Fruit fly (Drosophila melanogaster) whole organism, embryonic: ENCODE measurements around the gene CG15406.

Experiments
- Ada2b ChIP-seq: fragments of 200-800 bp; sonication (Bioruptor generic); IDR thresholded peaks from 2 replicates; pipeline ENCODE4 v1.3.6; 2022; ENCODE audit warnings: missing biosample characterization, missing genetic modification characterization
- C15 ChIP-seq: fragments of 200-800 bp; sonication (Bioruptor generic); IDR thresholded peaks from 3 replicates; pipeline ENCODE4 v1.3.6; 2022; ENCODE audit warnings: missing biosample characterization, missing genetic modification characterization
- CG10321 ChIP-seq: fragments of 200-800 bp; sonication (Bioruptor generic); IDR thresholded peaks from 2 replicates; pipeline ENCODE4 v1.3.6; 2022; ENCODE audit warnings: missing biosample characterization, missing genetic modification characterization
- CG10543 ChIP-seq: fragments of 200-800 bp; sonication (Bioruptor generic); optimal IDR thresholded peaks from 3 replicates; lab custom pipeline; 2017; ENCODE audit warnings: missing biosample characterization, mild to moderate bottlenecking, missing genetic modification characterization, moderate library complexity
- CG13123 ChIP-seq: fragments of 200-800 bp; sonication (Bioruptor generic); optimal IDR thresholded peaks from 2 replicates; lab custom pipeline; 2016; ENCODE audit warnings: missing biosample characterization, missing genetic modification characterization
- CG14050 ChIP-seq: fragments of 200-800 bp; sonication (Bioruptor generic); IDR thresholded peaks from 3 replicates; pipeline ENCODE4 v1.3.6; 2022; ENCODE audit warnings: missing biosample characterization, missing genetic modification characterization
- CG15514 ChIP-seq: fragments of 200-800 bp; sonication (Bioruptor generic); optimal IDR thresholded peaks from 3 replicates; lab custom pipeline; 2017; ENCODE audit warnings: missing biosample characterization, missing genetic modification characterization, mild to moderate bottlenecking, moderate library complexity, missing genetic modification reagents
- CG17568 ChIP-seq: fragments of 200-800 bp; sonication (Bioruptor generic); optimal IDR thresholded peaks from 2 replicates; lab custom pipeline; 2018; ENCODE audit warnings: missing biosample characterization, mild to moderate bottlenecking, missing genetic modification characterization, moderate library complexity
- CG17802 ChIP-seq: fragments of 200-800 bp; sonication (Bioruptor generic); optimal IDR thresholded peaks from 2 replicates; lab custom pipeline; 2018; ENCODE audit warnings: missing biosample characterization, mild to moderate bottlenecking, missing genetic modification characterization, moderate library complexity
- CG3065 ChIP-seq: fragments of 200-800 bp; sonication (Bioruptor generic); optimal IDR thresholded peaks from 2 replicates; lab custom pipeline; 2016; ENCODE audit warnings: missing biosample characterization, missing genetic modification characterization
- CG3281 ChIP-seq: fragments of 200-800 bp; sonication (Bioruptor generic); optimal IDR thresholded peaks from 3 replicates; lab custom pipeline; 2017; ENCODE audit warnings: missing biosample characterization, mild to moderate bottlenecking, missing genetic modification characterization
- CG42726 ChIP-seq: fragments of 200-800 bp; sonication (Bioruptor generic); IDR thresholded peaks from 2 replicates; pipeline ENCODE4 v1.3.6; 2022; ENCODE audit warnings: missing biosample characterization, missing genetic modification characterization; ENCODE audit not compliant: partially characterized antibody
- CG4854 ChIP-seq: fragments of 200-800 bp; sonication (Bioruptor generic); optimal IDR thresholded peaks from 2 replicates; lab custom pipeline; 2016; ENCODE audit warnings: missing biosample characterization, missing genetic modification characterization, inconsistent platforms
- CG5953 ChIP-seq: fragments of 200-800 bp; sonication (Bioruptor generic); IDR thresholded peaks from 2 replicates; pipeline ENCODE4 v1.3.6; 2022; ENCODE audit warnings: missing biosample characterization, missing genetic modification characterization
- CG9215 ChIP-seq: fragments of 200-800 bp; sonication (Bioruptor generic); IDR thresholded peaks from 2 replicates; pipeline ENCODE4 v1.3.6; 2022; ENCODE audit warnings: missing biosample characterization, missing genetic modification characterization
- H15 ChIP-seq: fragments of 200-800 bp; sonication (Bioruptor generic); IDR thresholded peaks from 3 replicates; pipeline ENCODE4 v1.3.6; 2022; ENCODE audit warnings: missing biosample characterization, missing genetic modification characterization
- Hr78 ChIP-seq, 2 experiments: fragments of 200-800 bp in 1 of 2; fragments of >200 bp in 1 of 2; sonication (Bioruptor generic) in 1 of 2; optimal IDR thresholded peaks; 2 replicates each; lab custom pipeline; 2017 to 2019; ENCODE audit warnings: missing biosample characterization in 2 of 2, missing genetic modification characterization in 2 of 2, mild to moderate bottlenecking in 1 of 2, moderate library complexity in 1 of 2
- Lpt ChIP-seq: fragments of >200 bp; optimal IDR thresholded peaks from 2 replicates; lab custom pipeline; 2018; ENCODE audit warnings: missing biosample characterization, missing genetic modification characterization
- MESR4 ChIP-seq: fragments of 200-800 bp; sonication (Bioruptor generic); optimal IDR thresholded peaks from 2 replicates; lab custom pipeline; 2018; ENCODE audit warnings: missing biosample characterization, mild to moderate bottlenecking, missing genetic modification characterization, moderate library complexity
- MTF-1 ChIP-seq: fragments of 200-800 bp; sonication (Bioruptor generic); optimal IDR thresholded peaks from 2 replicates; lab custom pipeline; 2018; ENCODE audit warnings: missing biosample characterization, mild to moderate bottlenecking, missing genetic modification characterization, borderline replicate concordance
- NFAT ChIP-seq: fragments of 200-800 bp; sonication (Bioruptor generic); IDR thresholded peaks from 2 replicates; pipeline ENCODE4 v1.3.6; 2022; ENCODE audit warnings: missing biosample characterization, missing genetic modification characterization
- Ptx1 ChIP-seq: fragments of 200-800 bp; sonication (Bioruptor generic); IDR thresholded peaks from 2 replicates; pipeline ENCODE4 v1.3.6; 2022; ENCODE audit warnings: missing biosample characterization, missing genetic modification characterization
- Rfx ChIP-seq: fragments of 200-800 bp; sonication (Bioruptor generic); IDR thresholded peaks from 2 replicates; pipeline ENCODE4 v1.3.6; 2022; ENCODE audit warnings: missing biosample characterization, missing genetic modification characterization
- Sin3A ChIP-seq: fragments of >200 bp; optimal IDR thresholded peaks from 2 replicates; lab custom pipeline; 2018
- Sox102F ChIP-seq: fragments of 200-800 bp; sonication (Bioruptor generic); optimal IDR thresholded peaks from 2 replicates; lab custom pipeline; 2018; ENCODE audit warnings: missing biosample characterization, mild to moderate bottlenecking, missing genetic modification characterization, moderate library complexity
- Tbp ChIP-seq: fragments of >200 bp; optimal IDR thresholded peaks from 2 replicates; lab custom pipeline; 2018; ENCODE audit warnings: missing biosample characterization, missing genetic modification characterization
- YL-1 ChIP-seq: fragments of 200-800 bp; sonication (Bioruptor generic); optimal IDR thresholded peaks from 3 replicates; lab custom pipeline; 2017; ENCODE audit warnings: missing biosample characterization, mild to moderate bottlenecking, missing genetic modification characterization
- bcd ChIP-seq: fragments of 200-800 bp; sonication (Bioruptor generic); optimal IDR thresholded peaks from 2 replicates; lab custom pipeline; 2017; ENCODE audit warnings: missing biosample characterization, mild to moderate bottlenecking, missing genetic modification characterization
- bowl ChIP-seq: fragments of 200-800 bp; sonication (Bioruptor generic); IDR thresholded peaks from 2 replicates; pipeline ENCODE4 v1.3.6; 2022; ENCODE audit warnings: missing biosample characterization, missing genetic modification characterization
- crc ChIP-seq: fragments of 200-800 bp; sonication (Bioruptor generic); optimal IDR thresholded peaks from 2 replicates; lab custom pipeline; 2016; ENCODE audit warnings: missing biosample characterization, missing genetic modification characterization
- crp ChIP-seq, 2 experiments: fragments of 200-800 bp; sonication (Bioruptor generic); optimal IDR thresholded peaks; 2 replicates in 1 of 2; 3 replicates in 1 of 2; lab custom pipeline; 2017; ENCODE audit warnings: missing biosample characterization in 2 of 2, missing genetic modification characterization in 2 of 2, mild to moderate bottlenecking in 1 of 2, moderate library complexity in 1 of 2
- dmrt11E ChIP-seq: fragments of 200-800 bp; sonication (Bioruptor generic); optimal IDR thresholded peaks from 3 replicates; lab custom pipeline; 2018; ENCODE audit warnings: missing biosample characterization, mild to moderate bottlenecking, missing genetic modification characterization, moderate library complexity
- fd64A ChIP-seq: fragments of 200-800 bp; sonication (Bioruptor generic); optimal IDR thresholded peaks from 3 replicates; lab custom pipeline; 2018; ENCODE audit warnings: missing biosample characterization, mild to moderate bottlenecking, missing genetic modification characterization
- gce ChIP-seq: fragments of 200-800 bp; sonication (Bioruptor generic); IDR thresholded peaks from 3 replicates; pipeline ENCODE4 v1.3.6; 2022; ENCODE audit warnings: missing biosample characterization, missing genetic modification characterization
- her ChIP-seq: fragments of 200-800 bp; sonication (Bioruptor generic); optimal IDR thresholded peaks from 2 replicates; lab custom pipeline; 2016; ENCODE audit warnings: missing biosample characterization, missing genetic modification characterization
- knrl ChIP-seq: fragments of 200-800 bp; sonication (Bioruptor generic); IDR thresholded peaks from 3 replicates; pipeline ENCODE4 v1.3.6; 2022; ENCODE audit warnings: missing biosample characterization, missing genetic modification characterization; ENCODE audit not compliant: partially characterized antibody
- lilli ChIP-seq: fragments of 200-800 bp; sonication (Bioruptor generic); optimal IDR thresholded peaks from 3 replicates; lab custom pipeline; 2016; ENCODE audit warnings: missing biosample characterization, missing genetic modification characterization
- mam ChIP-seq: fragments of 200-800 bp; sonication (Bioruptor generic); optimal IDR thresholded peaks from 3 replicates; lab custom pipeline; 2016; ENCODE audit warnings: missing biosample characterization, missing genetic modification characterization
- nerfin-2 ChIP-seq: fragments of 200-800 bp; sonication (Bioruptor generic); IDR thresholded peaks from 2 replicates; pipeline ENCODE4 v1.3.6; 2022; ENCODE audit warnings: missing biosample characterization, missing genetic modification characterization; ENCODE audit not compliant: partially characterized antibody
- org-1 ChIP-seq: fragments of 200-800 bp; sonication (Bioruptor generic); optimal IDR thresholded peaks from 2 replicates; lab custom pipeline; 2017; ENCODE audit warnings: missing biosample characterization, missing genetic modification characterization
- pb ChIP-seq: fragments of 200-800 bp; sonication (Bioruptor generic); optimal IDR thresholded peaks from 3 replicates; lab custom pipeline; 2016; ENCODE audit warnings: missing biosample characterization, missing genetic modification characterization
- pho ChIP-seq: fragments of 200-800 bp; sonication (Bioruptor generic); optimal IDR thresholded peaks from 2 replicates; lab custom pipeline; 2016; ENCODE audit warnings: missing biosample characterization, missing genetic modification characterization
- salm ChIP-seq: fragments of 200-800 bp; sonication (Bioruptor generic); optimal IDR thresholded peaks from 2 replicates; lab custom pipeline; 2018; ENCODE audit warnings: missing biosample characterization, mild to moderate bottlenecking, missing genetic modification characterization
- scrt ChIP-seq: fragments of 200-800 bp; sonication (Bioruptor generic); optimal IDR thresholded peaks from 2 replicates; lab custom pipeline; 2018; ENCODE audit warnings: missing biosample characterization, mild to moderate bottlenecking, missing genetic modification characterization, moderate library complexity
- sob ChIP-seq: fragments of 200-800 bp; sonication (Bioruptor generic); IDR thresholded peaks from 2 replicates; pipeline ENCODE4 v1.3.6; 2022; ENCODE audit warnings: missing biosample characterization, missing genetic modification characterization
- sr ChIP-seq: fragments of 200-800 bp; sonication (Bioruptor generic); IDR thresholded peaks from 3 replicates; pipeline ENCODE4 v1.3.6; 2022; ENCODE audit warnings: missing biosample characterization, missing genetic modification characterization
- tap ChIP-seq: fragments of 200-800 bp; optimal IDR thresholded peaks from 3 replicates; lab custom pipeline; 2019; ENCODE audit warnings: missing biosample characterization, mild to moderate bottlenecking, missing genetic modification characterization, moderate library complexity
- toy ChIP-seq: fragments of 200-800 bp; sonication (Bioruptor generic); IDR thresholded peaks from 2 replicates; pipeline ENCODE4 v1.3.6; 2022; ENCODE audit warnings: missing biosample characterization, missing genetic modification characterization
- twi ChIP-seq: fragments of 200-800 bp; optimal IDR thresholded peaks from 2 replicates; lab custom pipeline; 2019; ENCODE audit warnings: missing biosample characterization, mild to moderate bottlenecking, missing genetic modification characterization, moderate library complexity

The CG15406 gene

dm6 chr2L:3302958-3303842 lies 5.8 kb upstream of the CG15406 start, which contains the start of gene CG9663 (continued):
- TF ChIP-seq C15 (no peak), Tbp (no peak), dmrt11E (no peak), CG3281 (no peak), H15 (GFP tag; lab: Robert Waterston, UW) (no peak), pb (peak; percentile 29), CG9215 (GFP tag; lab: Robert Waterston, UW) (peak; percentile 99), twi (tag; lab: Kevin White, UChicago) (peak; percentile 6), bowl (GFP tag; lab: Robert Waterston, UW) (peak; percentile 40; the same call in 1 of the 2 replicates), crp (GFP tag; optimal IDR thresholded peaks at IDR 0.05; lab: Kevin White, UChicago) (peak; percentile 14 to 82), toy (GFP tag; lab: Robert Waterston, UW) (no peak), CG4854 (GFP tag; lab: Kevin White, UChicago) (no peak), MESR4 (GFP tag; lab: Kevin White, UChicago) (no peak), gce (no peak), NFAT (GFP tag; lab: Robert Waterston, UW) (peak; percentile 21; the same call in 1 of the 2 replicates), her (GFP tag; lab: Kevin White, UChicago) (peak; percentile 25), scrt (peak; percentile 37), CG5953 (no peak), sr (peak; percentile 92), lilli (GFP tag; lab: Kevin White, UChicago) (peak; percentile 44), CG17802 (no peak), nerfin-2 (GFP tag; lab: Robert Waterston, UW) (no peak), org-1 (GFP tag; lab: Kevin White, UChicago) (no peak), CG13123 (GFP tag; lab: Kevin White, UChicago) (no peak), Sin3A (peak; percentile 53), MTF-1 (no peak), sob (GFP tag; lab: Robert Waterston, UW) (peak; percentile 62; the same call in 1 of the 2 replicates), Lpt (GFP tag; lab: Kevin White, UChicago) (no peak), CG14050 (GFP tag; lab: Robert Waterston, UW) (0 out of 3 replicates have a peak, but pooled peaks have one; percentile 9), fd64A (no peak), CG10543 (GFP tag; lab: Kevin White, UChicago) (peak; percentile 73), CG15514 (peak; percentile 35), CG10321 (no peak), CG17568 (GFP tag; lab: Kevin White, UChicago) (no peak), Rfx (GFP tag; lab: Robert Waterston, UW) (peak; percentile 52), salm (no peak), knrl (GFP tag; lab: Robert Waterston, UW) (no peak), Ada2b (GFP tag; lab: Robert Waterston, UW) (no peak), CG42726 (GFP tag; lab: Robert Waterston, UW) (no peak), mam (no peak), Ptx1 (GFP tag; lab: Robert Waterston, UW) (peak; percentile 28), Hr78 (GFP tag; optimal IDR thresholded peaks at IDR 0.05; lab: Kevin White, UChicago) (peak in 1 of 2 experiments; percentile 81), Sox102F (GFP tag; lab: Kevin White, UChicago) (no peak), bcd (GFP tag; lab: Kevin White, UChicago) (no peak), pho (GFP tag; lab: Kevin White, UChicago) (no peak), tap (tag; lab: Kevin White, UChicago) (no peak), crc (GFP tag; lab: Kevin White, UChicago) (no peak), YL-1 (GFP tag; lab: Kevin White, UChicago) (peak; percentile 20), CG3065 (GFP tag; lab: Kevin White, UChicago) (no peak)
